Fruit fly (Drosophila melanogaster) whole organism, prepupa: Measurements from ENCODE around the gene CG13972.

Experiments used
- CG32006 ChIP-seq: fragments of 200-800 bp; sonication (Bioruptor generic); optimal IDR thresholded peaks from 3 replicates; lab custom pipeline; 2017; ENCODE audit warnings: missing biosample characterization, mild to moderate bottlenecking, missing genetic modification characterization
- Lpt ChIP-seq: fragments of 200-800 bp; sonication (Bioruptor generic); optimal IDR thresholded peaks from 3 replicates; lab custom pipeline; 2016; ENCODE audit warnings: missing biosample characterization, missing genetic modification characterization
- OdsH ChIP-seq: fragments of 200-800 bp; sonication (Bioruptor generic); optimal IDR thresholded peaks from 3 replicates; lab custom pipeline; 2016; ENCODE audit warnings: missing biosample characterization, missing genetic modification characterization
- fkh ChIP-seq: fragments of 200-800 bp; sonication (Bioruptor generic); optimal IDR thresholded peaks from 3 replicates; lab custom pipeline; 2017; ENCODE audit warnings: missing biosample characterization, mild to moderate bottlenecking, missing genetic modification characterization, moderate library complexity
- salr ChIP-seq, 2 experiments: fragments of 200-800 bp; sonication (Bioruptor generic); optimal IDR thresholded peaks; 3 replicates each; lab custom pipeline; 2016 to 2018; ENCODE audit warnings: missing biosample characterization in 2 of 2, missing genetic modification characterization in 2 of 2, mild to moderate bottlenecking in 1 of 2
- ss ChIP-seq, 2 experiments: fragments of 200-800 bp; sonication (Bioruptor generic); optimal IDR thresholded peaks; 2 replicates in 1 of 2; 3 replicates in 1 of 2; lab custom pipeline; 2017 to 2018; ENCODE audit warnings: mild to moderate bottlenecking in 2 of 2, missing biosample characterization in 2 of 2, missing genetic modification characterization in 2 of 2, moderate library complexity in 1 of 2
- svp ChIP-seq: fragments of 200-800 bp; sonication (Bioruptor generic); peaks from one replicate; lab custom pipeline; 2016; ENCODE audit warnings: missing biosample characterization, missing genetic modification characterization

DNA sequence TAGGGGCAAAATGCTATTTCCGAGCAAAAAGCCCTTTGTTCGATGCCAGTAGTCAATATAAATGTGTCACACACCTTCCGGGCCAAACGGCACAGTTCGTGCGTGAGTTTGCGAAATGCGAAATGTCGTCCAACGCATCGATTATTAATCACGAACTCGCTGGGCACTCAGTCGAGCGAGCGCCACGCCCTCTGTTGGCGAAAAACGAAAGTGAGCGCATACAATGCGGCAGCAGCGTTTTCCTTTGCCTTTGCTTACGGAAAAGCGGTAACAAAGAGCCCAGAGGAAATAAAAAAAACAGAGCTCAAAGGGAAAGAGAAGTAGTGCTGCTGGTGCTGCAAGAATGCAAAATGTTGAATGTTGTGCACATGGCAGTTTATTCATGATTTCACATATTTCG lies 39.5 kb downstream of the CG13972 start:
- TF ChIP-seq Lpt (no peak), ss (GFP tag; optimal IDR thresholded peaks at IDR 0.05; lab: Kevin White, UChicago) (no peak), svp (no peak), CG32006 (no peak), fkh (no peak), salr (GFP tag; optimal IDR thresholded peaks at IDR 0.05; lab: Kevin White, UChicago) (no peak), OdsH (GFP tag; lab: Kevin White, UChicago) (no peak)
